Fruit fly (Drosophila melanogaster): Measurements from ENCODE around the gene CG33160.
A peak's percentile ranks its signal among the peaks of the same experiment; 100 is the strongest.

Gene CG33160

DNA sequence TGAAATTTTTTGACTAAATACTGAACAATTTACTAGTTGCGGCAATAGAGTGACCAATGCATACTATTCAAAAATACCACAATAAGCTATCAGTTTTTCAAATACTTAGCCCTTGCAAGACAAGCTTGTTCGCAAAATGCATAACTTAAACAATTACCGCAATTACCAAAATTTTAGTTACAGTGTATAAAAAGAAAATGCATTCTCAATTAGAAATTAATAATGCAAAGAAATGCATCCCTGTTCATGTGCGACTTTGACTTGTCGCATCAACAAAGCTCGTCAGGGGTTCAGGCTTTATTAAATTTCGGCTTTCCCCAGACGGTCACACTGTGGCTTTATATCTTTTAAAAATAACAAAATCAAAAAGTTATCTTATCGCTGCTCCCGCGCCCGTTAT lies 12.7 kb upstream of the CG33160 start, which contains the start of the genes hob and nSMase:
hob (minus strand) TSS at position 62 of the 400 bp plus-strand sequence.
nSMase (plus strand) TSS at position 298 of the 400 bp plus-strand sequence.
- TF ChIP-seq CG12605 (GFP tag; IDR thresholded peaks at IDR 0.05) (no peak), CG32121 (GFP tag; IDR thresholded peaks at IDR 0.05) (no peak), CG9948 (tag; optimal IDR thresholded peaks at IDR 0.05) (no peak), Pif1B (GFP tag; optimal IDR thresholded peaks at IDR 0.05) (no peak), fd96Ca (GFP tag; IDR thresholded peaks at IDR 0.05) (no peak), CG4496 (GFP tag; IDR thresholded peaks at IDR 0.05) (no peak), CG34367 (tag; optimal IDR thresholded peaks at IDR 0.05) (no peak)

- no peak for TF ChIP-seq Pif1A (GFP tag; optimal IDR thresholded peaks at IDR 0.05)
- TF ChIP-seq Snoo (tag; optimal IDR thresholded peaks at IDR 0.05), result no peak
- TF ChIP-seq CG12605 (GFP tag; IDR thresholded peaks at IDR 0.05), result no peak
- no peak for TF ChIP-seq CG34367 (tag; optimal IDR thresholded peaks at IDR 0.05)
- no peak for TF ChIP-seq CG9948 (tag; optimal IDR thresholded peaks at IDR 0.05)
Observed at dm6 chr3L:3208895-3209294, 2.7 kb upstream of the CG33160 start, which contains the start of the genes CG32269 and CG32270. TSS of gene CG32269 (minus strand) at chr3L:3208985. TSS of gene CG32270 (minus strand) at chr3L:3208985.

DNA sequence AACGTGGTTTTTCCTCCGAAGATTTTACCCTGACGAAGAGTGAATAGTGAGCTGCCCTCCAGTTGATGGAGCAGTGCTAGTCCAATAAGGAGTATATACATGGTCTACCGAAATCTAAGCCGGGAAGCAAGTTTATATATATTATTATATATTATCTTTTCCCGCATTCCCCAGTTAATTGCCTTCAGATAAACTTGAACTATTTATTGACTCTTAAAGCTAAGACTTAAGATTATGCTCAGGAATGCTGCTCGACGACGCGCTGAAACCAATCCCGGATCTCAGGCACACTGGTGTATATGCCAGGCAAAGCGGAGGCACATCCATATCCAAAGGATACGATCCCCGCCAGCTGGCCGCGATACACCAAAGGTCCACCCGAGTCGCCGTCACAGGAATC lies 814 bp downstream of the CG33160 start, which contains the start of gene CG32277:
CG32277 (minus strand) TSS at position 101 of the 400 bp plus-strand sequence.
- no peak for TF ChIP-seq CG32121 (GFP tag; IDR thresholded peaks at IDR 0.05)
- TF ChIP-seq CG12605 (GFP tag; IDR thresholded peaks at IDR 0.05), result no peak
- no peak for TF ChIP-seq CG13204 (GFP tag; optimal IDR thresholded peaks at IDR 0.05)
- TF ChIP-seq CG14655 (GFP tag; optimal IDR thresholded peaks at IDR 0.05), result no peak
- no peak for TF ChIP-seq CG9948 (tag; optimal IDR thresholded peaks at IDR 0.05)
- TF ChIP-seq CG34367 (tag; optimal IDR thresholded peaks at IDR 0.05), result no peak
- no peak for TF ChIP-seq Snoo (tag; optimal IDR thresholded peaks at IDR 0.05)
- TF ChIP-seq CG10348 (GFP tag; IDR thresholded peaks at IDR 0.05), result no peak
- no peak for TF ChIP-seq rn (GFP tag; IDR thresholded peaks at IDR 0.05)
- no peak for TF ChIP-seq Pif1B (GFP tag; optimal IDR thresholded peaks at IDR 0.05)
- no peak for TF ChIP-seq CG4496 (GFP tag; IDR thresholded peaks at IDR 0.05)
- TF ChIP-seq Pif1A (GFP tag; optimal IDR thresholded peaks at IDR 0.05), result no peak
- no peak for TF ChIP-seq CG17806 (tag; optimal IDR thresholded peaks at IDR 0.05)
- no peak for TF ChIP-seq gl (tag; optimal IDR thresholded peaks at IDR 0.05)
- no peak for TF ChIP-seq D1 (tag; optimal IDR thresholded peaks at IDR 0.05)
- no peak for TF ChIP-seq CG8159 (tag; optimal IDR thresholded peaks at IDR 0.05)

dm6 chr3L:3204348-3204747 lies 1.8 kb downstream of the CG33160 start, which contains the start of gene CG33159:
TSS of gene CG33159 (minus strand) at chr3L:3204448.
- TF ChIP-seq CG10348 (GFP tag; IDR thresholded peaks at IDR 0.05), result no peak
- no peak for TF ChIP-seq D1 (tag; optimal IDR thresholded peaks at IDR 0.05)
- no peak for TF ChIP-seq fd96Ca (GFP tag; IDR thresholded peaks at IDR 0.05)
- TF ChIP-seq CG8301 (tag; optimal IDR thresholded peaks at IDR 0.05), result no peak
- TF ChIP-seq Pif1B (GFP tag; optimal IDR thresholded peaks at IDR 0.05), result no peak

DNA sequence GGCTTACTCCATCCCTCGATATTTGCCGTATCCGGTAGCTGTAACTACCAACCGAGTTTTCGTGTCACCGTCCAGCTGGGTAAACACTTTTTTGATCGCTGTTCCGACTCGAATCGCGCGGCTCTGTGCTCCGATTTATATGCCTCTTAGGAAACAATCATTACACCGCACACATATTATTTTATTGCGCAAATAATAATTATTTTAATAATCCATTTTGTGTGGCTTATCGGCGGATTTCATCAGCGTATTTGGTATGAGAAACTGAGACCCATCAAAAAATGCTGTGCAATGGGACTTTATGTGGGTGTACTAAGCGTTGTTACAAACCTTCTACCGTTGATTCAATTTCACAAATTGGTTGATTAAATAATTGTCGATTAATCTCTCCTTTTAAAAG lies 3.1 kb downstream of the CG33160 start, which contains the start of gene CG32271:
CG32271 (minus strand) TSS at position 101 of the 400 bp plus-strand sequence.
- TF ChIP-seq Snoo (tag; optimal IDR thresholded peaks at IDR 0.05) (no peak), CG32121 (GFP tag; IDR thresholded peaks at IDR 0.05) (no peak), CG14655 (GFP tag; optimal IDR thresholded peaks at IDR 0.05) (no peak), CG17806 (tag; optimal IDR thresholded peaks at IDR 0.05) (no peak), CG12605 (GFP tag; IDR thresholded peaks at IDR 0.05) (no peak), CG10348 (GFP tag; IDR thresholded peaks at IDR 0.05) (no peak), Pif1A (GFP tag; optimal IDR thresholded peaks at IDR 0.05) (no peak), CG4496 (GFP tag; IDR thresholded peaks at IDR 0.05) (no peak), CG13204 (GFP tag; optimal IDR thresholded peaks at IDR 0.05) (no peak), Pif1B (GFP tag; optimal IDR thresholded peaks at IDR 0.05) (no peak), CG8159 (tag; optimal IDR thresholded peaks at IDR 0.05) (no peak), D1 (tag; optimal IDR thresholded peaks at IDR 0.05) (no peak), EcR (GFP tag; optimal IDR thresholded peaks at IDR 0.05) (no peak)

- no peak for TF ChIP-seq CG10348 (GFP tag; IDR thresholded peaks at IDR 0.05)
- TF ChIP-seq CG15710 (tag; optimal IDR thresholded peaks at IDR 0.05), result peak; percentile 56
- TF ChIP-seq CG14655 (GFP tag; optimal IDR thresholded peaks at IDR 0.05), result no peak
- no peak for TF ChIP-seq CG8301 (tag; optimal IDR thresholded peaks at IDR 0.05)
- peak; percentile 76 for TF ChIP-seq CG32121 (GFP tag; IDR thresholded peaks at IDR 0.05)
- no peak for TF ChIP-seq Pif1B (GFP tag; optimal IDR thresholded peaks at IDR 0.05)
- TF ChIP-seq rn (GFP tag; IDR thresholded peaks at IDR 0.05), result 0 out of 2 replicates have a peak, but pooled peaks have one; percentile 32
- no peak for TF ChIP-seq Snoo (tag; optimal IDR thresholded peaks at IDR 0.05)
- peak; percentile 22; the same call in 1 of the 2 replicates for TF ChIP-seq CG12605 (GFP tag; IDR thresholded peaks at IDR 0.05)
- TF ChIP-seq D1 (tag; optimal IDR thresholded peaks at IDR 0.05), result no peak
- TF ChIP-seq CG8159 (tag; optimal IDR thresholded peaks at IDR 0.05), result no peak
- TF ChIP-seq EcR (GFP tag; optimal IDR thresholded peaks at IDR 0.05), result peak; percentile 35
- peak; percentile 77; the same call in 2 of the 3 replicates for TF ChIP-seq fd96Ca (GFP tag; IDR thresholded peaks at IDR 0.05)
- no peak for TF ChIP-seq CG13204 (GFP tag; optimal IDR thresholded peaks at IDR 0.05)
- TF ChIP-seq CG4496 (GFP tag; IDR thresholded peaks at IDR 0.05), result peak; percentile 54; the same call in 2 of the 3 replicates
- no peak for TF ChIP-seq CG9948 (tag; optimal IDR thresholded peaks at IDR 0.05)
- TF ChIP-seq CG34367 (tag; optimal IDR thresholded peaks at IDR 0.05), result peak; percentile 50
- TF ChIP-seq Pif1A (GFP tag; optimal IDR thresholded peaks at IDR 0.05), result no peak
- TF ChIP-seq Ets98B (GFP tag; IDR thresholded peaks at IDR 0.05), result peak; percentile 58; the same call in 1 of the 2 replicates
- peak; percentile 49 for TF ChIP-seq CG17806 (tag; optimal IDR thresholded peaks at IDR 0.05)
- no peak for TF ChIP-seq gl (tag; optimal IDR thresholded peaks at IDR 0.05)
Observed at dm6 chr3L:3198447-3199402, 7.4 kb downstream of the CG33160 start, which contains the start of the genes CG32276 and gry. TSS of gene CG32276 (minus strand) at chr3L:3199047. TSS of gene gry (plus strand) at chr3L:3199090.
